Fruit fly (Drosophila melanogaster) whole organism, prepupa: ENCODE data around the gene CheB93a.

Source experiments
- cyc ChIP-seq: fragments of 200-800 bp; sonication (Bioruptor generic); optimal IDR thresholded peaks from 3 replicates; lab custom pipeline; 2016; ENCODE audit warnings: missing biosample characterization, missing genetic modification characterization
- dsx ChIP-seq: fragments of 200-800 bp; optimal IDR thresholded peaks from 3 replicates; lab custom pipeline; 2019; ENCODE audit warnings: missing biosample characterization, mild to moderate bottlenecking, missing genetic modification characterization, moderate library complexity; ENCODE audit not compliant: poor library complexity, severe bottlenecking

- no peak for TF ChIP-seq cyc (GFP tag; lab: Kevin White, UChicago)
- no peak for TF ChIP-seq dsx (GFP tag; lab: Kevin White, UChicago)
These were observed 19.6 kb downstream of the CheB93a start for dm6 chr3R:21426795-21427194.
